Worm (Caenorhabditis elegans): Measurements from ENCODE around the gene F28H7.8.

Gene F28H7.8

DNA sequence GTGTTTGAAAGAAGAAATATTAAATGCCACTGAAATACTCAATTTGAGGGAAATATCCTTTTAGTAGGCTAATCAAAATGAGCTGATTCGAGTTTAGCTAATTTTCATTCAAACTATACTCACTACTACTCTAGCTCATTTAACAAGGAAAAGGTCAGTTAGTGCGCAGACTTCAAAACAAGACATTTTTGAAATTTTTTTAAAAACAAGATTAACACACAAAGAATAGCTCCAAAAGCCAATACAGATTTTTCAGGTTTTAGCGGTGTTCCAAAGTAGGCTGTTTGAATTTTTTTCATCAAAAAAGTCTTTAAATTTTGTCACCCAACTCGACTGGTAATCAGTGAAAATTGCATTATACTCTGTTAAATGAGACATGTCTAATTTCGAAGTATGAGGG, 2.1 kb downstream of the F28H7.8 start:
- no peak for TF ChIP-seq set-16 (GFP tag; IDR thresholded peaks at IDR 0.05)
- TF ChIP-seq unc-62 (GFP tag; optimal IDR thresholded peaks at IDR 0.05 in 1 of 2) = peak in 1 of 2 experiments; percentile 94
- no peak for TF ChIP-seq unc-62 (tag; optimal IDR thresholded peaks at IDR 0.05)
- peak; percentile 31 for TF ChIP-seq nhr-25 (tag; optimal IDR thresholded peaks at IDR 0.05; ENCODE audit: borderline replicate concordance, insufficient read depth)

DNA sequence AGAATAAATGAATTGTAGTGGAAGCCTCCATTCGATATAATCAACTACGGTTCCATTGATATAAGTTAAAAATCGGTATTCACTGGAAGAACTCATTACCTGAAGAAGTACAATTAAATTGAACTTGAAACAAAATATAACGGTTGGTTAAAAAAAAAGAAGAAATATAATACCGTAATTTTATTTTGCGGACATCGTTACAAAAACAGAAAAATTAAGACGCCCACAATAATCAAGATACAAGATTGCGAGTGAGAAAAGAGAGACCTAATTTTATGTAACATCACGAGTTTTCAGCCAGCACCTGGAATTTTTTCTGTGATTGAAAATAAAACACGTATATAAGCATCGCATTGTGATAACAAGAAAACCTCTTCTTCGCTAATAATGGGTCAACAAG, 3.9 kb downstream of the F28H7.8 start, which contains the start of gene sre-6:
sre-6 (minus strand) TSS at position 101 of the 400 bp plus-strand sequence.
- TF ChIP-seq lin-29 (GFP tag; IDR thresholded peaks at IDR 0.05) (no peak), ctbp-1 (GFP tag; IDR thresholded peaks at IDR 0.05) (no peak), ztf-11 (tag; optimal IDR thresholded peaks at IDR 0.05) (no peak), ces-1 (GFP tag; optimal IDR thresholded peaks at IDR 0.05) (no peak), zfp-2 (tag; optimal IDR thresholded peaks at IDR 0.05) (no peak), ztf-7 (tag; optimal IDR thresholded peaks at IDR 0.05) (no peak), Y48G9A.11 (GFP tag; IDR thresholded peaks at IDR 0.05) (no peak), nhr-25 (tag; optimal IDR thresholded peaks at IDR 0.05; ENCODE audit: borderline replicate concordance, insufficient read depth) (no peak), lir-3 (tag; optimal IDR thresholded peaks at IDR 0.05) (no peak)

DNA sequence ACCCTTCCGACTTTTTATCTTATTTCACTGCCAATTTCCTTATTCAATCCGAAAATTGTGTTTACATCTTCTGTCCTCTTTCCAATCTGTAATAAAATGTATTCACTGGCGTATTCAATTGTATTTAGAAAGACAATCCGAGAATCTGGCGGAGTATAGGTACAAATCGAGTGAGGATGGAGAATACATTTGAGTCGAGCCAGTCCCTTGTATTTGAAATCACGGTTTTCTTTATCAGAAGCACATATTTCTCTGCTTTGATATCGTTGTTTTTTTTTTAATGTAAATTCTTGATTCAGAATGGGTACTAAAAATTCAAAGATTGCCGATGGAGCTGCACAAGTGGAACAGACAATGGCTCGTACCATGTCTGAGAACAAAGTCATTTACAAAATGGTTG, 5.3 kb downstream of the F28H7.8 start, which contains the start of gene ocr-1:
ocr-1 (plus strand) TSS at position 301 of the 400 bp plus-strand sequence.
- TF ChIP-seq zip-11 (GFP tag; IDR thresholded peaks at IDR 0.05) (no peak), ceh-28 (tag; optimal IDR thresholded peaks at IDR 0.05) (no peak), mdt-29 (GFP tag; IDR thresholded peaks at IDR 0.05) (no peak), lin-29 (GFP tag; IDR thresholded peaks at IDR 0.05) (no peak), mep-1 (tag; optimal IDR thresholded peaks at IDR 0.05) (no peak), Y105C5A.15 (GFP tag; IDR thresholded peaks at IDR 0.05) (no peak), skn-1 (tag; optimal IDR thresholded peaks at IDR 0.05) (no peak), lim-7 (GFP tag; IDR thresholded peaks at IDR 0.05) (no peak), dmd-9 (GFP tag; IDR thresholded peaks at IDR 0.05) (no peak), unc-62 (GFP tag; optimal IDR thresholded peaks at IDR 0.05 in 1 of 2) (no peak), unc-62 (tag; optimal IDR thresholded peaks at IDR 0.05) (no peak), nhr-6 (tag; optimal IDR thresholded peaks at IDR 0.05) (no peak), dmd-8 (GFP tag; IDR thresholded peaks at IDR 0.05) (no peak)

DNA sequence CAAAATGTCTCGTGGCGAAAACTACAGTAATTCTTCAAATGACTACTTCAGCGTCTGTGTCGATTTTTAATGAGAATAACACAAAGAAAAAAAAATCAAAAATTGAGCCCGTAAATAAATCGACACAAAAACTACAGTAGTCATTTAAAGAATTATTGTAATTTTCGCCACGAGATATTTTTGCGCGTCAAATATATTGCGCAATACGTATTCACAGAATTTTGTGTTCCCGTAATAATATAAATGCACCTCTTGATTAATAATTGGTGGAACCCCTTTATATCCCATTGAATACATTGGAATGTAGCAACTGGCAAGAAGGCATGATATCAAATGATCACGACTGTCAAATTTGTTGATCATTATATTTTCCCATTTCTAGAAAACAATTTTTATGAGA, 10.1 kb downstream of the F28H7.8 start:
- TF ChIP-seq egl-27 (tag; optimal IDR thresholded peaks at IDR 0.05) (no peak), unc-62 (GFP tag; optimal IDR thresholded peaks at IDR 0.05 in 1 of 2) (peak in 1 of 2 experiments; percentile 44), unc-62 (tag; optimal IDR thresholded peaks at IDR 0.05) (no peak), zfp-3 (GFP tag; conservative IDR thresholded peaks at IDR 0.05) (no peak)

DNA sequence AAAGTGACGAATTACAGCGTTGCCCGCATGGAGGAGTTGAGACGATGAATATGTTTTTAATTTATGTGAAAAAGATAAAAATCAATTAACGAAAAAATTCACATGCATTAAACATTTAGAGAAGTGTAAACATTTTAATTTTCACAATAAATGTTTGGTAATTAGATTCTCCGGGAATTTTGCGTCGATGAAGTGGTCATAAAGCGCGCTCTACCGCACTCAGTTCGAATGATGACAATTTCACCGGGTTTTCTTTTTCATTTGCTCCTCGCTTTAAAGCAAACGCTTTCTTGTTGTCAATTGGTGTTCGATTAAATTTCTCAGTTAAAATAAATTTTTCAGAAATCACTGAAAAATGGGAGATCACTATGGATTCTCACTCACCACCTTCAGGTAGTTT, 11.3 kb downstream of the F28H7.8 start, which contains the start of the genes D1054.1 and pas-2:
D1054.1 (minus strand) TSS at position 192 of the 400 bp plus-strand sequence.
pas-2 (plus strand) TSS at position 343 of the 400 bp plus-strand sequence.
- TF ChIP-seq unc-39 (tag; optimal IDR thresholded peaks at IDR 0.05) = no peak
- no peak for TF ChIP-seq dmd-8 (GFP tag; IDR thresholded peaks at IDR 0.05)
- TF ChIP-seq lin-38 (GFP tag; IDR thresholded peaks at IDR 0.05) = peak; percentile 68
- TF ChIP-seq nhr-28 (tag; optimal IDR thresholded peaks at IDR 0.05) = no peak
- no peak for TF ChIP-seq daf-16 (GFP tag; optimal IDR thresholded peaks at IDR 0.05)
- peak; percentile 31 for TF ChIP-seq daf-16 (tag; optimal IDR thresholded peaks at IDR 0.05)
- peak in 1 of 2 experiments; percentile 35 for TF ChIP-seq lsy-2 (tag; optimal IDR thresholded peaks at IDR 0.05)
- peak; percentile 25 for TF ChIP-seq ces-1 (GFP tag; optimal IDR thresholded peaks at IDR 0.05)
- TF ChIP-seq sdz-12 (GFP tag; optimal IDR thresholded peaks at IDR 0.05) = no peak
- TF ChIP-seq ceh-62 (tag; optimal IDR thresholded peaks at IDR 0.05) = no peak
- TF ChIP-seq dpl-1 (GFP tag; optimal IDR thresholded peaks at IDR 0.05) = peak; percentile 7
- no peak for TF ChIP-seq php-3 (GFP tag; IDR thresholded peaks at IDR 0.05)
- no peak for TF ChIP-seq daf-19 (GFP tag; conservative IDR thresholded peaks at IDR 0.05)
